Worm (Caenorhabditis elegans) whole organism, L4 larva: ENCODE results near the gene col-183.

ENCODE experiments used
- F10B5.3 ChIP-seq: sonication (generic microtip); optimal IDR thresholded peaks from 2 replicates; lab custom pipeline; 2016; ENCODE audit warnings: mild to moderate bottlenecking, missing genetic modification characterization, missing compliant biosample characterization
- F37D6.2 ChIP-seq: sonication (generic microtip); optimal IDR thresholded peaks from 2 replicates; lab custom pipeline; 2016; ENCODE audit warnings: mild to moderate bottlenecking, missing genetic modification characterization, missing compliant biosample characterization
- F44E2.7 ChIP-seq: fragments of 200-800 bp; sonication (Bioruptor generic); IDR thresholded peaks from 2 replicates; pipeline ENCODE4 v2.1.2; 2022; ENCODE audit warnings: missing genetic modification characterization, missing compliant biosample characterization
- Y105C5A.15 ChIP-seq: fragments of 200-800 bp; sonication (Bioruptor generic); IDR thresholded peaks from 2 replicates; pipeline ENCODE4 v1.3.6; 2022; ENCODE audit warnings: missing genetic modification characterization, missing compliant biosample characterization
- Y48G9A.11 ChIP-seq: fragments of 200-800 bp; sonication (Bioruptor generic); IDR thresholded peaks from 2 replicates; pipeline ENCODE4 v1.3.6; 2022; ENCODE audit warnings: missing genetic modification reagents, missing genetic modification characterization, missing compliant biosample characterization
- Y75B8A.6 ChIP-seq: fragments of 200-800 bp; sonication (Bioruptor generic); IDR thresholded peaks from 2 replicates; pipeline ENCODE4 v1.3.6; 2022; ENCODE audit warnings: missing genetic modification reagents, missing genetic modification characterization, missing compliant biosample characterization
- ZK337.2 ChIP-seq: fragments of 200-800 bp; sonication (Bioruptor generic); IDR thresholded peaks from 2 replicates; pipeline ENCODE4 v1.3.6; 2022; ENCODE audit warnings: missing genetic modification reagents, missing genetic modification characterization, missing compliant biosample characterization
- ZK546.5 ChIP-seq, 2 experiments: sonication (generic microtip); optimal IDR thresholded peaks; 2 replicates each; lab custom pipeline; 2017; ENCODE audit warnings: missing biosample characterization in 2 of 2, missing genetic modification characterization in 2 of 2
- attf-4 ChIP-seq: sonication (generic microtip); optimal IDR thresholded peaks from 3 replicates; lab custom pipeline; 2017; ENCODE audit warnings: missing biosample characterization, missing genetic modification characterization
- ceh-20 ChIP-seq: fragments of 200-800 bp; sonication (Bioruptor generic); IDR thresholded peaks from 2 replicates; pipeline ENCODE4 v1.3.6; 2022; ENCODE audit warnings: missing genetic modification reagents, missing genetic modification characterization, missing compliant biosample characterization
- ceh-28 ChIP-seq: fragments of 150-350 bp; optimal IDR thresholded peaks from 2 replicates; lab custom pipeline; 2014; ENCODE audit warnings: missing biosample characterization, missing genetic modification reagents, missing genetic modification characterization
- ceh-32 ChIP-seq: sonication (generic microtip); optimal IDR thresholded peaks from 2 replicates; lab custom pipeline; 2016; ENCODE audit warnings: mild to moderate bottlenecking, missing genetic modification characterization, missing compliant biosample characterization; ENCODE audit not compliant: poor library complexity
- ceh-62 ChIP-seq: sonication (generic microtip); optimal IDR thresholded peaks from 2 replicates; lab custom pipeline; 2017; ENCODE audit warnings: missing biosample characterization, missing genetic modification characterization
- ceh-82 ChIP-seq: sonication (generic microtip); optimal IDR thresholded peaks from 2 replicates; lab custom pipeline; 2017; ENCODE audit warnings: missing biosample characterization, missing genetic modification characterization
- daf-16 ChIP-seq, 3 experiments: sonication (generic microtip); optimal IDR thresholded peaks; 2 replicates each; lab custom pipeline; 2016 to 2017; ENCODE audit warnings: missing genetic modification characterization in 3 of 3, missing genetic modification reagents in 3 of 3, mild to moderate bottlenecking in 2 of 3, missing compliant biosample characterization in 2 of 3, missing biosample characterization in 1 of 3, moderate library complexity in 1 of 3
- daf-8 ChIP-seq: fragments of 200-800 bp; sonication (Bioruptor generic); IDR thresholded peaks from 2 replicates; pipeline ENCODE4 v1.3.6; 2022; ENCODE audit warnings: missing genetic modification characterization, missing compliant biosample characterization
- dmd-6 ChIP-seq: fragments of 200-800 bp; sonication (Bioruptor generic); IDR thresholded peaks from 2 replicates; pipeline ENCODE4 v1.3.6; 2022; ENCODE audit warnings: missing genetic modification reagents, missing genetic modification characterization, missing compliant biosample characterization
- duxl-1 ChIP-seq: sonication (generic microtip); optimal IDR thresholded peaks from 2 replicates; lab custom pipeline; 2016; ENCODE audit warnings: mild to moderate bottlenecking, missing genetic modification characterization, moderate library complexity, missing compliant biosample characterization; ENCODE audit not compliant: poor library complexity
- fkh-10 ChIP-seq: fragments of 150-350 bp; optimal IDR thresholded peaks from 2 replicates; lab custom pipeline; 2014; ENCODE audit warnings: missing biosample characterization, missing genetic modification reagents, missing genetic modification characterization
- fos-1 ChIP-seq: fragments of 150-350 bp; optimal IDR thresholded peaks from 2 replicates; lab custom pipeline; 2014; ENCODE audit warnings: missing biosample characterization, missing genetic modification characterization
- hlh-30 ChIP-seq: sonication (generic microtip); optimal IDR thresholded peaks from 2 replicates; lab custom pipeline; 2017; ENCODE audit warnings: antibody characterized with exemption, mild to moderate bottlenecking, missing genetic modification characterization, missing compliant biosample characterization; ENCODE audit not compliant: insufficient read depth
- hmg-1.1 ChIP-seq: fragments of 200-800 bp; sonication (Bioruptor generic); IDR thresholded peaks from 2 replicates; pipeline ENCODE4 v1.3.6; 2022; ENCODE audit warnings: missing genetic modification reagents, missing genetic modification characterization, missing compliant biosample characterization
- lin-13 ChIP-seq: fragments of 150-350 bp; optimal IDR thresholded peaks from 2 replicates; lab custom pipeline; 2014; ENCODE audit warnings: missing biosample characterization, missing genetic modification reagents, missing genetic modification characterization
- lin-29 ChIP-seq: fragments of 200-800 bp; sonication (Bioruptor generic); IDR thresholded peaks from 2 replicates; pipeline ENCODE4 v1.3.6; 2022; ENCODE audit warnings: missing genetic modification reagents, missing genetic modification characterization, missing compliant biosample characterization
- lsy-2 ChIP-seq, 2 experiments: fragments of 150-350 bp in 1 of 2; sonication (generic microtip) in 1 of 2; optimal IDR thresholded peaks; 2 replicates each; lab custom pipeline; 2014 to 2017; ENCODE audit warnings: missing biosample characterization in 2 of 2, missing genetic modification characterization in 2 of 2
- mdl-1 ChIP-seq, 2 experiments: fragments of 150-350 bp in 1 of 2; sonication (generic microtip) in 1 of 2; optimal IDR thresholded peaks; 2 replicates each; lab custom pipeline; 2014 to 2017; ENCODE audit warnings: missing biosample characterization in 2 of 2, missing genetic modification characterization in 2 of 2
- mdt-29 ChIP-seq: fragments of 200-800 bp; sonication (Bioruptor generic); IDR thresholded peaks from 2 replicates; pipeline ENCODE4 v1.3.6; 2022; ENCODE audit warnings: missing genetic modification reagents, missing genetic modification characterization, missing compliant biosample characterization
- mep-1 ChIP-seq: fragments of 150-350 bp; sonication (generic microtip); optimal IDR thresholded peaks from 3 replicates; lab custom pipeline; 2014; ENCODE audit warnings: missing biosample characterization, missing genetic modification characterization
- mxl-3 ChIP-seq: fragments of 200-800 bp; sonication (Bioruptor generic); optimal IDR thresholded peaks from 2 replicates; lab custom pipeline; 2018; ENCODE audit warnings: mild to moderate bottlenecking, missing genetic modification characterization, missing compliant biosample characterization
- nhr-48 ChIP-seq: sonication (generic microtip); optimal IDR thresholded peaks from 2 replicates; lab custom pipeline; 2016; ENCODE audit warnings: mild to moderate bottlenecking, missing genetic modification characterization, missing compliant biosample characterization
- nhr-77 ChIP-seq: fragments of 150-350 bp; optimal IDR thresholded peaks from 2 replicates; lab custom pipeline; 2014; ENCODE audit warnings: missing biosample characterization, missing genetic modification characterization
- pha-4 ChIP-seq, 2 experiments: fragments of 150-350 bp in 1 of 2; fragments of 200-800 bp in 1 of 2; sonication (Bioruptor generic) in 1 of 2; IDR thresholded peaks in 1 of 2; optimal IDR thresholded peaks in 1 of 2; 2 replicates each; pipeline versions ENCODE4 v1.3.6 to Lab custom; 2014 to 2022; ENCODE audit warnings: missing genetic modification characterization in 2 of 2, missing genetic modification reagents in 2 of 2, missing biosample characterization in 1 of 2, missing compliant biosample characterization in 1 of 2
- pqm-1 ChIP-seq: sonication (generic microtip); optimal IDR thresholded peaks from 2 replicates; lab custom pipeline; 2017; ENCODE audit warnings: missing biosample characterization, missing genetic modification characterization
- rbr-2 ChIP-seq: sonication (generic microtip); optimal IDR thresholded peaks from 2 replicates; lab custom pipeline; 2016; ENCODE audit warnings: missing genotype, missing genetic modification characterization, missing compliant biosample characterization
- set-16 ChIP-seq: fragments of 200-800 bp; sonication (Bioruptor generic); IDR thresholded peaks from 2 replicates; pipeline ENCODE4 v1.3.6; 2022; ENCODE audit warnings: missing genetic modification reagents, missing genetic modification characterization, missing compliant biosample characterization
- tag-97 ChIP-seq: fragments of 200-800 bp; sonication (Bioruptor generic); IDR thresholded peaks from 2 replicates; pipeline ENCODE4 v1.3.6; 2022; ENCODE audit warnings: missing genetic modification characterization, missing compliant biosample characterization
- tra-1 ChIP-seq: fragments of 200-800 bp; sonication (Bioruptor generic); IDR thresholded peaks from 2 replicates; pipeline ENCODE4 v1.3.6; 2022; ENCODE audit warnings: missing genetic modification reagents, missing genetic modification characterization, missing compliant biosample characterization
- unc-62 ChIP-seq, 3 experiments: fragments of 150-350 bp in 1 of 3; sonication (generic microtip); optimal IDR thresholded peaks in 2 of 3; peaks in 1 of 3; 1 replicate in 1 of 3; 2 replicates in 2 of 3; lab custom pipeline; 2014 to 2017; ENCODE audit warnings: missing biosample characterization in 3 of 3, missing genetic modification characterization in 3 of 3, missing genetic modification reagents in 3 of 3, missing genotype in 1 of 3
- zag-1 ChIP-seq: fragments of 150-350 bp; optimal IDR thresholded peaks from 2 replicates; lab custom pipeline; 2014; ENCODE audit warnings: missing biosample characterization, missing genetic modification characterization
- zfp-2 ChIP-seq: sonication (generic microtip); optimal IDR thresholded peaks from 2 replicates; lab custom pipeline; 2016; ENCODE audit warnings: mild to moderate bottlenecking, missing genetic modification characterization, missing compliant biosample characterization
- zip-11 ChIP-seq: fragments of 200-800 bp; sonication (Bioruptor generic); IDR thresholded peaks from 2 replicates; pipeline ENCODE4 v1.3.6; 2022; ENCODE audit warnings: missing genetic modification characterization, missing compliant biosample characterization
- zip-2 ChIP-seq: fragments of 150-350 bp; optimal IDR thresholded peaks from 2 replicates; lab custom pipeline; 2014; ENCODE audit warnings: missing biosample characterization, missing genetic modification characterization
- ztf-11 ChIP-seq: fragments of 150-350 bp; optimal IDR thresholded peaks from 2 replicates; lab custom pipeline; 2014; ENCODE audit warnings: missing biosample characterization, missing genetic modification characterization

col-183 gene

DNA sequence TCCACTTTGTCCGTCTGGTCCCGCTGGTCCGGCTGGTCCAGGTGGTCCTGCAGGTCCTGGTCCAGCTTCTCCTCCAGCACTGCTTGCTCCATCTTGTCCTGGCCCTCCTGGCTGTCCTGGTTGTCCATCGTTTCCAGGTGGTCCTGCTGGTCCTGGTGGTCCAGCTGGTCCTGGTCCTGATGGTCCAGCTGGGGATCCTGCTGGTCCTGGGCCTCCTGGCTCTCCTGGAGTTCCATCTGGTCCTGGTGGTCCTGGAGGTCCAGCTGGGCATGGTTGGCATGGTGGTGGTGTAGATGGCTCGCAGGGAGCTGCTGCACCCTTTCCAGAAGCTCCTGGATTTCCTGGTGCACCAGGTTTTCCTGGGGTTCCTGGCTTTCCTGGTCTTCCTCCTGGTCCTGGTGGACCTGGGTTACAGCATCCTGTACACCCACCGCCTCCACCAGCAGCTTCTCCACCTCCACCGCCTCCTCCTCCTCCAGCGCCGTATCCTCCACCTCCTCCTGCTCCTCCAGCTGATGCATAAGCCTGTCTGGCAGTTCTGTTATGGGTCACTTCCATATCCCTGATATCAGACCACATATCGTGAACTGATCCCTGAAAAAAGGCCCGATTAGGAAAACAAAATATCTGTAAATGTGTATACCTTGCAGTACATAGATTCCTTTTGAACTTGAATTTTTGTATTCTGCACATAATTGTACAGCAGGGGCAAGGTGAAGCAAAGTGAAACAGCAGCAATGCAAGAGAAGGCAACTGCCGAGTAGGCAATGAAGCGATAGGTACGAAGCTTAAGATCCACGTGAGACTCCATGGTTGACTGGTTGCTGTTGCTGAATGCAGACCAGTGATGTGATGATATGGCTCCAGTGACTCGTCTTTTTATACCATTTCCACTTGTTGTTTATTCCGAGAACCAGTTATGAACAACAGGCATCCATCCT is at the start of gene col-183:
col-183 (minus strand) TSS at position 839 of the 941 bp plus-strand sequence.
- TF ChIP-seq ZK546.5 (tag; optimal IDR thresholded peaks at IDR 0.05; lab: Kevin White, UChicago) (no peak), set-16 (GFP tag; lab: Robert Waterston, UW) (peak; percentile 96), pqm-1 (tag; lab: Kevin White, UChicago) (no peak), F37D6.2 (tag; lab: Kevin White, UChicago) (no peak), pha-4 (GFP tag; IDR thresholded peaks at IDR 0.05; lab: Robert Waterston, UW) (peak; percentile 7; the same call in 1 of the 2 replicates), pha-4 (tag; optimal IDR thresholded peaks at IDR 0.05; lab: Kevin White, UChicago) (no peak), Y48G9A.11 (GFP tag; lab: Robert Waterston, UW) (no peak), daf-8 (GFP tag; lab: Robert Waterston, UW) (no peak), unc-62 (GFP tag; optimal IDR thresholded peaks at IDR 0.05 in 1 of 2; lab: Kevin White, UChicago) (peak in 1 of 2 experiments; percentile 99), unc-62 (tag; optimal IDR thresholded peaks at IDR 0.05; lab: Kevin White, UChicago) (no peak)

DNA sequence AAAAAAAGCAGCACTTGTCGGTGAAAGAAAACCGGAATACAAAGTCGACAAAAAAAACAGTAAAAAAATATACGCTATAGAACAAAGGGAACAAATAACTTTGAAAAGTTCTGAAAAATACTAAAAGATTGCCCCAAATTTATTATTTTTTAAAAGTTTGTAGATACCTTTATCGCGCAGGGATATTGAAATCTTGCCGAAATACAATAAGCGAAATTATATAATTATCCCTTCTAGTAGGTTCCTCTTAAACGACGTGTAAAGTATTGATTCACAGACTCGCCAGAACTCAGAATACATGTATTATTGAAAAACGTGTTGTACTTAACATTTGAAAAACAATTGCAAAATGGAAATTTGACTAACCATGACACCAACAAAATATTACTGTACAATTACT is 46.8 kb upstream of the col-183 start:
- TF ChIP-seq ceh-32 (tag; lab: Kevin White, UChicago), result peak; percentile 53
- TF ChIP-seq hmg-1.1 (GFP tag; lab: Robert Waterston, UW), result peak; percentile 96
- TF ChIP-seq attf-4 (tag; lab: Kevin White, UChicago), result no peak
- TF ChIP-seq lsy-2 (tag; optimal IDR thresholded peaks at IDR 0.05; lab: Kevin White, UChicago), result peak; percentile 76 to 93
- peak; percentile 94 for TF ChIP-seq F10B5.3
- peak; percentile 96 for TF ChIP-seq F37D6.2 (tag; lab: Kevin White, UChicago)
- TF ChIP-seq dmd-6 (GFP tag; lab: Robert Waterston, UW), result peak; percentile 83
- no peak for TF ChIP-seq ZK337.2
- TF ChIP-seq mdt-29 (GFP tag; lab: Robert Waterston, UW), result peak; percentile 75; the same call in 1 of the 2 replicates
- peak; percentile 91 for TF ChIP-seq zip-2 (tag; lab: Kevin White, UChicago)
- TF ChIP-seq zip-11 (GFP tag; lab: Robert Waterston, UW), result no peak
- peak; percentile 97 for TF ChIP-seq duxl-1 (tag; lab: Kevin White, UChicago)
- TF ChIP-seq unc-62 (GFP tag; optimal IDR thresholded peaks at IDR 0.05 in 1 of 2; lab: Kevin White, UChicago), result peak in 1 of 2 experiments; percentile 68
- no peak for TF ChIP-seq unc-62 (tag; optimal IDR thresholded peaks at IDR 0.05; lab: Kevin White, UChicago)
- no peak for TF ChIP-seq Y75B8A.6 (GFP tag; lab: Robert Waterston, UW)
- TF ChIP-seq ZK546.5 (tag; optimal IDR thresholded peaks at IDR 0.05; lab: Kevin White, UChicago), result peak in 1 of 2 experiments; percentile 27
- TF ChIP-seq tra-1 (GFP tag; lab: Robert Waterston, UW), result peak; percentile 62; the same call in 1 of the 2 replicates
- TF ChIP-seq nhr-48 (tag; lab: Kevin White, UChicago), result peak; percentile 82
- TF ChIP-seq nhr-77 (tag; lab: Kevin White, UChicago), result peak; percentile 98
- no peak for TF ChIP-seq ztf-11 (tag; lab: Kevin White, UChicago)
- TF ChIP-seq hlh-30 (tag; lab: Kevin White, UChicago), result peak; percentile 81
- no peak for TF ChIP-seq F44E2.7
- peak; percentile 98 for TF ChIP-seq mep-1 (tag; lab: Kevin White, UChicago)
- TF ChIP-seq ceh-82 (tag; lab: Kevin White, UChicago), result no peak
- TF ChIP-seq fkh-10, result peak; percentile 82
- peak; percentile 61; the same call in 1 of the 2 replicates for TF ChIP-seq ceh-20
- no peak for TF ChIP-seq ceh-62 (tag; lab: Kevin White, UChicago)
- no peak for TF ChIP-seq zag-1
- TF ChIP-seq tag-97, result no peak
- peak; percentile 63 for TF ChIP-seq mxl-3 (GFP tag; lab: Kevin White, UChicago)
- no peak for TF ChIP-seq daf-8 (GFP tag; lab: Robert Waterston, UW)
- peak; percentile 72 for TF ChIP-seq ceh-28 (tag; lab: Kevin White, UChicago)
- peak; percentile 76 for TF ChIP-seq lin-13 (GFP tag; lab: Kevin White, UChicago)
- TF ChIP-seq daf-16 (GFP tag; optimal IDR thresholded peaks at IDR 0.05; lab: Kevin White, UChicago), result peak; percentile 34 to 87
- TF ChIP-seq daf-16 (tag; optimal IDR thresholded peaks at IDR 0.05; lab: Kevin White, UChicago), result peak; percentile 83
- no peak for TF ChIP-seq fos-1 (tag; lab: Kevin White, UChicago)
- TF ChIP-seq lin-29 (GFP tag; lab: Robert Waterston, UW), result peak; percentile 79
- peak; percentile 93 for TF ChIP-seq rbr-2 (tag; lab: Kevin White, UChicago)
- no peak for TF ChIP-seq Y105C5A.15
- TF ChIP-seq zfp-2 (tag; lab: Kevin White, UChicago), result peak; percentile 30
- TF ChIP-seq set-16 (GFP tag; lab: Robert Waterston, UW), result no peak
- peak; percentile 77; the same call in 1 of the 2 replicates for TF ChIP-seq pha-4 (GFP tag; IDR thresholded peaks at IDR 0.05; lab: Robert Waterston, UW)
- TF ChIP-seq pha-4 (tag; optimal IDR thresholded peaks at IDR 0.05; lab: Kevin White, UChicago), result peak; percentile 43
- TF ChIP-seq mdl-1 (tag; optimal IDR thresholded peaks at IDR 0.05; lab: Kevin White, UChicago), result peak; percentile 66 to 73
